Worm (Caenorhabditis elegans): ENCODE data around the gene nmy-3.

The nmy-3 gene

ce11 chrIV:9263812-9264320 is 10.4 kb upstream of the nmy-3 start, which contains the start of gene flh-1:
TSS of gene flh-1 (minus strand) at chrIV:9264270.
- no peak for TF ChIP-seq hpl-2 (GFP tag; optimal IDR thresholded peaks at IDR 0.05)
- no peak for TF ChIP-seq dpl-1 (GFP tag; optimal IDR thresholded peaks at IDR 0.05)
- TF ChIP-seq nhr-28 (tag; optimal IDR thresholded peaks at IDR 0.05), result no peak
- no peak for TF ChIP-seq nhr-71 (tag; optimal IDR thresholded peaks at IDR 0.05)

ce11 chrIV:9264513-9264912 is 9.8 kb upstream of the nmy-3 start:
- TF ChIP-seq vab-15 (tag; optimal IDR thresholded peaks at IDR 0.05) (no peak), fkh-4 (tag; optimal IDR thresholded peaks at IDR 0.05; ENCODE audit: borderline replicate concordance) (no peak), fos-1 (tag; optimal IDR thresholded peaks at IDR 0.05) (no peak), pqm-1 (tag; optimal IDR thresholded peaks at IDR 0.05) (no peak), ztf-4 (tag; optimal IDR thresholded peaks at IDR 0.05) (no peak), mab-9 (GFP tag; IDR thresholded peaks at IDR 0.05) (no peak), ets-5 (GFP tag; IDR thresholded peaks at IDR 0.05) (no peak), rnt-1 (tag; optimal IDR thresholded peaks at IDR 0.05) (no peak), snu-23 (GFP tag; optimal IDR thresholded peaks at IDR 0.05) (no peak), C34B4.2 (tag; optimal IDR thresholded peaks at IDR 0.05) (no peak), nhr-71 (tag; optimal IDR thresholded peaks at IDR 0.05) (no peak), nhr-85 (tag) (no peak), mef-2 (tag; optimal IDR thresholded peaks at IDR 0.05) (no peak), xbp-1 (tag; optimal IDR thresholded peaks at IDR 0.05) (no peak), hpl-2 (GFP tag; optimal IDR thresholded peaks at IDR 0.05) (no peak), ceh-88 (GFP tag; IDR thresholded peaks at IDR 0.05) (no peak)

DNA sequence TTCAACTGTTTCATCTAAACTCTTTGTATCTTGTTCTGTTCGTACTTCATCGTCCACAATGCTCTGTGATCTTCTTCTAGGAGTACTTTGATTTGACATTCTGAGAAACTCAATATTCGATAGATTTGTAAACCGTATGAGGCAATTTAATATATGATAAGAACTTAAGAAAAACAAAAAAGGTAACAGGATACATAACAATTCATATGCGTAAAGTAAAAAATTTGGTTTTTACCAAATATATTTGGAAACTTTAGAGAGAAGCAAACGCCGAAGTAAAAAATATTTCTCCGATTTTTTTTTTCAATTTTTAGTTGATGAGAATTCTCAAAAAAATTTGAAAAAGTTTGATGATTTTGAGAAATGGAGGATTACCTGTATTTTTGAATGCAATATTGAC is 7.8 kb upstream of the nmy-3 start, which contains the start of gene Y11D7A.19:
TSS of gene Y11D7A.19 (minus strand) at position 101 of the 400 bp plus-strand sequence.
- TF ChIP-seq alr-1 (tag; optimal IDR thresholded peaks at IDR 0.05; ENCODE audit: borderline replicate concordance) (no peak), hpl-2 (GFP tag; optimal IDR thresholded peaks at IDR 0.05) (no peak), nhr-76 (tag; optimal IDR thresholded peaks at IDR 0.05) (no peak), mef-2 (tag; optimal IDR thresholded peaks at IDR 0.05) (no peak), lin-15B (tag; optimal IDR thresholded peaks at IDR 0.05) (no peak), egl-13 (tag; optimal IDR thresholded peaks at IDR 0.05) (no peak), vab-15 (tag; optimal IDR thresholded peaks at IDR 0.05) (no peak), nhr-85 (tag) (no peak), isw-1 (GFP tag; IDR thresholded peaks at IDR 0.05) (no peak), aly-2 (tag; optimal IDR thresholded peaks at IDR 0.05) (no peak), nhr-47 (tag; optimal IDR thresholded peaks at IDR 0.05) (no peak), skn-1 (tag; optimal IDR thresholded peaks at IDR 0.05) (no peak)

DNA sequence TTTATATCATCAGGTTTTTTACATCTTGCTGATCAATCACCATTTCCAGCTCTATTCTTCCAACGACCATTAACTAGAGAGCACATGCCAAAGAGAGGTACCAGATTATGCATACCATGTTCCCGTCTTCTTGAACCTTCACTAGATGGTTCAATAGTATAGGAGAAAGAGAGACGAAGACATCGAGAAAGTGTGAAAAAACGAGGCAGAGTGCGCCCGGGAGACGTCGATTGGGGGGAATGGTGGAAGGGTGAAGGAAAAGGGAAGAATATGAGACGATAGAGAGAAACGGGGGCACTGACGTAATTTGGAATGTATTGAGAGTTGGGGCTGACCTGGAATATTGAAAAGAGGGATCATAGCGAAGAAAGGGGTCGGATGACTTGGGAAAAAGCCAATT is 6.7 kb upstream of the nmy-3 start:
- TF ChIP-seq alr-1 (tag; optimal IDR thresholded peaks at IDR 0.05; ENCODE audit: borderline replicate concordance) (no peak), blmp-1 (tag; optimal IDR thresholded peaks at IDR 0.05) (peak; percentile 56), fkh-4 (tag; optimal IDR thresholded peaks at IDR 0.05; ENCODE audit: borderline replicate concordance) (no peak), nhr-19 (GFP tag; conservative IDR thresholded peaks at IDR 0.05) (no peak), aly-2 (tag; optimal IDR thresholded peaks at IDR 0.05) (no peak)

DNA sequence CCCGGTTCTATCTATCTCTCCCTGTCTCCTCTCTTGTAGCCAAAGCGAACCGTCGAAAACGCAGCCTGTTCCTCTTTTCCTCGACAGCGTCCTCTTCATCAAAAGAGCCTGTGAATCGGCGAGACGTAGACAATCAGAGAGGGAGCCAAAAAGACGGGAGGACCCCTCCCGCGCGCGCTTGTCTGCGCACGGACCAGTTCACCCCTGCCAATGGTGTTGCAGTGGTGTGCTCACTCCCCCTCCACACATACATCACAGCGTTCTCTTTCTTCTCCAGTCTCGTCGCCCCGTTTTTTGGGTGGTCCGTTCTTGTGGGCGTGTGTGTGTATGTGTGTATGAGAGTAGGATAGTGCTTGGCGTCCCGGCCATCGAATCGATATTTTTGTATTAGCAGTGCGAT is 5.4 kb upstream of the nmy-3 start:
- TF ChIP-seq elt-3 (tag; optimal IDR thresholded peaks at IDR 0.05) (no peak), lin-15B (tag; optimal IDR thresholded peaks at IDR 0.05) (no peak), alr-1 (tag; optimal IDR thresholded peaks at IDR 0.05; ENCODE audit: borderline replicate concordance) (no peak), ceh-88 (GFP tag; IDR thresholded peaks at IDR 0.05) (no peak), ztf-11 (tag; optimal IDR thresholded peaks at IDR 0.05) (peak in 1 of 2 experiments; percentile 28), efl-1 (optimal IDR thresholded peaks at IDR 0.05) (no peak), efl-1 (GFP tag; optimal IDR thresholded peaks at IDR 0.05 in 1 of 2) (peak in 1 of 2 experiments; percentile 11)

DNA sequence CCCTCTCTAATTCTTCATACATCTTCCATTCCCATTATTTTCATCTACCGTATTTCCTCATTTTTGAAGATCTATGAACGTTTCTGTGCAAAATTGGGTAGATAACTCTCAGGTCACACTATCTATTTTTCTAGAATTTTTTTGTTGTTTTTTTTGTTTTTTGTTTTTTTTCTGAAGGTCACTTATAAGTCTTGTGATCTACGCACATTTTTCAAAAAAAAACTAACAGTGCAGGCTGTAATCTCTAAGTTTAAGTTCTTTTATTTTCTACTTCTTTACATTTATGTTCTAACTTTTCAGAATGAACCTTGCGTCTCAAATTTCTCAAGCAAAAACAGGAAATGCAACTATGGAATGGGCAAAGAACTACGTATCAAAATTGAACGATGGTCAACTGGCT is 4.5 kb upstream of the nmy-3 start, which contains the start of gene flh-3:
TSS of gene flh-3 (plus strand) at position 301 of the 400 bp plus-strand sequence.
- no peak for TF ChIP-seq snpc-4 (tag; optimal IDR thresholded peaks at IDR 0.05)
- no peak for TF ChIP-seq lin-35 (GFP tag; optimal IDR thresholded peaks at IDR 0.05)
- no peak for TF ChIP-seq unc-86 (tag; optimal IDR thresholded peaks at IDR 0.05)
- TF ChIP-seq Y116A8C.19 (tag; optimal IDR thresholded peaks at IDR 0.05; ENCODE audit: borderline replicate concordance), result no peak
- TF ChIP-seq hlh-4 (tag; optimal IDR thresholded peaks at IDR 0.05), result no peak
- TF ChIP-seq nhr-12 (tag; optimal IDR thresholded peaks at IDR 0.05), result no peak
- no peak for TF ChIP-seq unc-30 (tag; optimal IDR thresholded peaks at IDR 0.05)
- TF ChIP-seq lin-15B (tag; optimal IDR thresholded peaks at IDR 0.05), result no peak
- no peak for TF ChIP-seq ceh-82 (tag; optimal IDR thresholded peaks at IDR 0.05)
- no peak for TF ChIP-seq jun-1 (tag; optimal IDR thresholded peaks at IDR 0.05)

Data from whole organism, L1 larva.